Worm (Caenorhabditis elegans) whole organism, young adult: ENCODE measurements around the gene T03D3.5.

Experiments
- B0019.2 ChIP-seq: fragments of 200-800 bp; sonication (Bioruptor generic); conservative IDR thresholded peaks from 2 replicates; pipeline ENCODE4 v1.3.6; 2022; ENCODE audit warnings: missing genetic modification reagents, missing genetic modification characterization, missing compliant biosample characterization
- F55B11.4 ChIP-seq: sonication (generic microtip); optimal IDR thresholded peaks from 2 replicates; lab custom pipeline; 2016; ENCODE audit warnings: missing compliant biosample characterization, missing genetic modification characterization, borderline replicate concordance; ENCODE audit not compliant: insufficient read depth
- F57A8.1 ChIP-seq: fragments of 200-800 bp; sonication (Bioruptor generic); optimal IDR thresholded peaks from 2 replicates; lab custom pipeline; 2018; ENCODE audit warnings: mild to moderate bottlenecking, missing genetic modification characterization, moderate library complexity, missing compliant biosample characterization
- T07F8.4 ChIP-seq: sonication (generic microtip); optimal IDR thresholded peaks from 2 replicates; lab custom pipeline; 2016; ENCODE audit warnings: mild to moderate bottlenecking, missing genetic modification characterization, moderate library complexity, missing compliant biosample characterization
- Y53F4B.3 ChIP-seq: fragments of 200-800 bp; sonication (Bioruptor generic); IDR thresholded peaks from 2 replicates; pipeline ENCODE4 v1.3.6; 2022; ENCODE audit warnings: missing genetic modification reagents, missing genetic modification characterization, missing compliant biosample characterization
- ceh-100 ChIP-seq: fragments of 200-800 bp; sonication (Bioruptor generic); IDR thresholded peaks from 2 replicates; pipeline ENCODE4 v1.3.6; 2022; ENCODE audit warnings: missing genetic modification reagents, missing genetic modification characterization, missing compliant biosample characterization
- ceh-58 ChIP-seq: fragments of 200-800 bp; sonication (Bioruptor generic); IDR thresholded peaks from 2 replicates; pipeline ENCODE4 v1.3.6; 2022; ENCODE audit warnings: missing genetic modification characterization, missing compliant biosample characterization
- dpff-1 ChIP-seq: sonication (generic microtip); optimal IDR thresholded peaks from 2 replicates; lab custom pipeline; 2017; ENCODE audit warnings: mild to moderate bottlenecking, missing genetic modification characterization, missing compliant biosample characterization
- efl-1 ChIP-seq: fragments of 150-350 bp; optimal IDR thresholded peaks from 2 replicates; lab custom pipeline; 2014; ENCODE audit warnings: missing biosample characterization, missing genetic modification reagents, missing genetic modification characterization
- egrh-3 ChIP-seq: fragments of 200-800 bp; sonication (Bioruptor generic); IDR thresholded peaks from 2 replicates; pipeline ENCODE4 v1.3.6; 2022; ENCODE audit warnings: missing genetic modification reagents, missing genetic modification characterization, missing compliant biosample characterization
- gei-17 ChIP-seq: fragments of 200-800 bp; sonication (Bioruptor generic); optimal IDR thresholded peaks from 2 replicates; lab custom pipeline; 2018; ENCODE audit warnings: mild to moderate bottlenecking, missing genetic modification characterization, missing compliant biosample characterization
- hmg-20 ChIP-seq: fragments of 200-800 bp; sonication (Bioruptor generic); IDR thresholded peaks from 2 replicates; pipeline ENCODE4 v1.3.6; 2022; ENCODE audit warnings: missing genetic modification reagents, missing genetic modification characterization, missing compliant biosample characterization
- hsf-1 ChIP-seq: fragments of 200-800 bp; sonication (Bioruptor generic); IDR thresholded peaks from 2 replicates; pipeline ENCODE4 v1.3.6; 2022; ENCODE audit warnings: missing genetic modification reagents, missing genetic modification characterization, missing compliant biosample characterization
- lag-1 ChIP-seq: fragments of 200-800 bp; sonication (Bioruptor generic); IDR thresholded peaks from 2 replicates; pipeline ENCODE4 v1.3.6; 2022; ENCODE audit warnings: missing genetic modification reagents, missing genetic modification characterization, missing compliant biosample characterization
- lin-35 ChIP-seq, 3 experiments: fragments of 150-350 bp in 2 of 3; sonication (generic microtip) in 1 of 3; optimal IDR thresholded peaks; 2 replicates each; lab custom pipeline; 2014 to 2018; ENCODE audit warnings: missing biosample characterization in 3 of 3, missing genetic modification characterization in 3 of 3, missing genetic modification reagents in 3 of 3
- madf-10 ChIP-seq: sonication (generic microtip); optimal IDR thresholded peaks from 2 replicates; lab custom pipeline; 2016; ENCODE audit warnings: mild to moderate bottlenecking, missing genetic modification characterization, missing compliant biosample characterization
- mes-4 ChIP-seq: sonication (generic microtip); optimal IDR thresholded peaks from 2 replicates; lab custom pipeline; 2016; ENCODE audit warnings: missing genotype, missing genetic modification characterization, missing compliant biosample characterization
- nfya-1 ChIP-seq: sonication (generic microtip); optimal IDR thresholded peaks from 2 replicates; lab custom pipeline; 2017; ENCODE audit warnings: antibody characterized with exemption, missing compliant biosample characterization, missing genetic modification characterization, borderline replicate concordance; ENCODE audit not compliant: insufficient read depth
- nhr-120 ChIP-seq: fragments of 200-800 bp; sonication (Bioruptor generic); IDR thresholded peaks from 2 replicates; pipeline ENCODE4 v1.3.6; 2022; ENCODE audit warnings: missing genetic modification characterization, missing compliant biosample characterization
- rpc-1 ChIP-seq, 2 experiments: fragments of 150-350 bp in 1 of 2; sonication (generic microtip) in 1 of 2; optimal IDR thresholded peaks; 2 replicates each; lab custom pipeline; 2014 to 2018; ENCODE audit warnings: missing biosample characterization in 1 of 2, missing genetic modification characterization in 1 of 2, missing genetic modification reagents in 1 of 2, missing genotype in 1 of 2
- snpc-4 ChIP-seq, 5 experiments: fragments of 150-350 bp in 1 of 5; sonication (generic microtip) in 4 of 5; optimal IDR thresholded peaks; 2 replicates each; lab custom pipeline; 2014 to 2018; ENCODE audit warnings: missing genetic modification characterization in 5 of 5, missing biosample characterization in 3 of 5, antibody characterized with exemption in 2 of 5, mild to moderate bottlenecking in 2 of 5, missing compliant biosample characterization in 2 of 5, missing genotype in 2 of 5, moderate library complexity in 2 of 5, missing genetic modification reagents in 1 of 5
- tlf-1 ChIP-seq: fragments of 200-800 bp; sonication (Bioruptor generic); optimal IDR thresholded peaks from 2 replicates; lab custom pipeline; 2018; ENCODE audit warnings: mild to moderate bottlenecking, missing genetic modification characterization, missing compliant biosample characterization
- ztf-26 ChIP-seq: sonication (generic microtip); optimal IDR thresholded peaks from 2 replicates; lab custom pipeline; 2017; ENCODE audit warnings: missing genetic modification characterization, missing compliant biosample characterization

Gene T03D3.5

DNA sequence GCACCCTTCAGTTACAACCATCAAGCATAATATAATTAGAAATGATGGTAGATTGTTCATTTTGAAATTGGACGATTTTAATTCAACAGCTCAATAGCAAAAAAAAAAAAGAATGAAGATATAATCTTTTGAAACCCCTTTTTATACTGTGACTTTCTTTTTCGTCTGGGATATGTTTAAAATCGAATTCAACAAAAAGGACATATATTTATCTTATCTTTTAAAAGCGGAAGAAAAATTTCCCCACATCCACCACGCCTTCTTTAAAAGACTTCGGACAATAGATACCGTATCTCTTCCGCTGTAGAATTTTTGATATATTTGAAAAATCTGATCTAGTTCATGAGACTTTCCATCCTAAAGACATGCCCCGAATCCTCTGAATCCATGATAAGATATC, 45.8 kb downstream of the T03D3.5 start, which contains the start of gene R05D8.11:
Gene R05D8.11, minus strand, starts transcription at position 101 of the 400 bp plus-strand sequence.
- no peak for TF ChIP-seq nfya-1
- no peak for TF ChIP-seq gei-17 (GFP tag; lab: Kevin White, UChicago)
- TF ChIP-seq hmg-20 = no peak
- TF ChIP-seq rpc-1 (optimal IDR thresholded peaks at IDR 0.05; lab: Kevin White, UChicago) = no peak
- no peak for TF ChIP-seq rpc-1 (tag; optimal IDR thresholded peaks at IDR 0.05; lab: Kevin White, UChicago)
- TF ChIP-seq efl-1 = no peak
- no peak for TF ChIP-seq ztf-26
- TF ChIP-seq tlf-1 (GFP tag; lab: Kevin White, UChicago) = no peak

DNA sequence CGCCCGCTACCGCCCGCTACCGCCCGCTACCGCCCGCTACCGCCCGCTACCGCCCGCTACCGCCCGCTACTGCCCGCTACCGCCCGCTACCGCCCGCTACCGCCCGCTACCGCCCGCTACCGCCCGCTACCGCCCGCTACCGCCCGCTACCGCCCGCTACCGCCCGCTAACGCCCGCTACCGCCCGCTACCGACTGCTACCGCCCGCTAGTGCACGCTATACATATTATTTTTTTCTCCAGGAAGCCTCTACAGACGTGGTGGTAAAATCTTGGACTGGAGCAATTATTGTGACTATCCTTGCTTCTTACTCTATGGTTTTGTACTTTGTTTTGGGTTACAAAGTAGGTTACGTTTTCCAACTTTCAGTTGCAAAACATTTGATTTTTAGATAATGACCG, 48.2 kb downstream of the T03D3.5 start:
- peak; percentile 84 for TF ChIP-seq egrh-3 (GFP tag; lab: Robert Waterston, UW)

DNA sequence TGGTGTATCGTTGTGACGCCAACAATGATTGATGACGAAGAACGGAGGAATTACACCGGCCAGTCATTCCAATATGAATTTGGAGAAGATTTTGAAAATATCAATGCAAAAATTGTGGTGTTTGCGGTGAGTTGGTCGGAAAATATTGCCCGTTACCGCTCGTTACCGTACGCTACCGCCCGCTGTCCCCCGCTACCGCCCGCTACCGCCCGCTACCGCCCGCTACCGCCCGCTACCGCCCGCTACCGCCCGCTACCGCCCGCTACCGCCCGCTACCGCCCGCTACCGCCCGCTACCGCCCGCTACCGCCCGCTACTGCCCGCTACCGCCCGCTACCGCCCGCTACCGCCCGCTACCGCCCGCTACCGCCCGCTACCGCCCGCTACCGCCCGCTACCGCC, 49.2 kb downstream of the T03D3.5 start:
- peak; percentile 91 for TF ChIP-seq egrh-3 (GFP tag; lab: Robert Waterston, UW)

- no peak for TF ChIP-seq nhr-120 (GFP tag; lab: Robert Waterston, UW)
- TF ChIP-seq T07F8.4 (tag; lab: Kevin White, UChicago) = no peak
- TF ChIP-seq mes-4 = no peak
- TF ChIP-seq Y53F4B.3 = no peak
- no peak for TF ChIP-seq ceh-100 (GFP tag; lab: Robert Waterston, UW)
- TF ChIP-seq ztf-26 = no peak
- no peak for TF ChIP-seq lin-35 (GFP tag; optimal IDR thresholded peaks at IDR 0.05; lab: Kevin White, UChicago)
- no peak for TF ChIP-seq snpc-4 (GFP tag; optimal IDR thresholded peaks at IDR 0.05; lab: Kevin White, UChicago)
- TF ChIP-seq snpc-4 (tag; optimal IDR thresholded peaks at IDR 0.05; lab: Kevin White, UChicago) = no peak
- no peak for TF ChIP-seq dpff-1 (tag; lab: Kevin White, UChicago)
- no peak for TF ChIP-seq ceh-58 (GFP tag; lab: Robert Waterston, UW)
- no peak for TF ChIP-seq B0019.2 (GFP tag; lab: Robert Waterston, UW)
- no peak for TF ChIP-seq hsf-1
- TF ChIP-seq lag-1 = no peak
- TF ChIP-seq F55B11.4 (tag; lab: Kevin White, UChicago) = no peak
- no peak for TF ChIP-seq F57A8.1 (GFP tag; lab: Kevin White, UChicago)
- no peak for TF ChIP-seq madf-10 (tag; lab: Kevin White, UChicago)
- TF ChIP-seq, all 124 proteins: peak for 0
Observed at ce11 chrV:2774042-2774441, 52.6 kb downstream of the T03D3.5 start, which contains the start of gene srj-18. srj-18 (plus strand) TSS chrV:2774342.
